Worm (Caenorhabditis elegans) whole organism, midembryonic: Measurements from ENCODE around the gene ZK177.2.
"Not testable (repeated sequence)": the region's sequence is repeated elsewhere in the genome, so short reads cannot be mapped to it uniquely, and the experiment has no call there.

Experiments
- T22C8.4 ChIP-seq: fragments of 200-800 bp; sonication (Bioruptor generic); IDR thresholded peaks from 2 replicates; pipeline ENCODE4 v1.3.6; 2022; ENCODE audit warnings: missing genetic modification characterization, missing compliant biosample characterization
- cog-1 ChIP-seq: sonication (generic microtip); optimal IDR thresholded peaks from 2 replicates; lab custom pipeline; 2016; ENCODE audit warnings: missing genetic modification characterization, missing compliant biosample characterization
- flt-1 ChIP-seq: fragments of 200-800 bp; sonication (Bioruptor generic); IDR thresholded peaks from 2 replicates; pipeline ENCODE4 v1.3.6; 2022; ENCODE audit warnings: missing genetic modification characterization, missing compliant biosample characterization
- klf-2 ChIP-seq: fragments of 200-800 bp; sonication (Bioruptor generic); conservative IDR thresholded peaks from 2 replicates; pipeline ENCODE4 v1.3.6; 2022; ENCODE audit warnings: missing genetic modification reagents, missing genetic modification characterization, missing compliant biosample characterization
- med-1 ChIP-seq: sonication (generic microtip); optimal IDR thresholded peaks from 2 replicates; lab custom pipeline; 2017; ENCODE audit warnings: missing genetic modification characterization, mild to moderate bottlenecking, missing compliant biosample characterization, antibody characterized with exemption, missing genetic modification reagents; ENCODE audit not compliant: insufficient read depth
- ref-1 ChIP-seq: fragments of 200-800 bp; sonication (Bioruptor generic); conservative IDR thresholded peaks from 2 replicates; pipeline ENCODE4 v1.3.6; 2022; ENCODE audit warnings: missing genetic modification reagents, missing genetic modification characterization, missing compliant biosample characterization
- tab-1 ChIP-seq: fragments of 200-800 bp; sonication (Bioruptor generic); IDR thresholded peaks from 2 replicates; pipeline ENCODE4 v1.3.6; 2022; ENCODE audit warnings: missing genetic modification characterization, missing compliant biosample characterization
- ztf-23 ChIP-seq: fragments of 200-800 bp; sonication (Bioruptor generic); IDR thresholded peaks from 2 replicates; pipeline ENCODE4 v1.3.6; 2022; ENCODE audit warnings: missing genetic modification reagents, missing genetic modification characterization, missing compliant biosample characterization
- ztf-29 ChIP-seq: fragments of 200-800 bp; sonication (Bioruptor generic); IDR thresholded peaks from 2 replicates; pipeline ENCODE4 v1.3.6; 2022; ENCODE audit warnings: missing genetic modification reagents, missing genetic modification characterization, missing compliant biosample characterization

The ZK177.2 gene

ce11 chrII:5540113-5540512, 21.1 kb downstream of the ZK177.2 start, which contains the start of gene hlh-27:
Gene hlh-27 (minus strand): TSS chrII:5540213.
- TF ChIP-seq ztf-23 (GFP tag; lab: Robert Waterston, UW); klf-2 (GFP tag; lab: Robert Waterston, UW); cog-1: not testable (repeated sequence)

DNA sequence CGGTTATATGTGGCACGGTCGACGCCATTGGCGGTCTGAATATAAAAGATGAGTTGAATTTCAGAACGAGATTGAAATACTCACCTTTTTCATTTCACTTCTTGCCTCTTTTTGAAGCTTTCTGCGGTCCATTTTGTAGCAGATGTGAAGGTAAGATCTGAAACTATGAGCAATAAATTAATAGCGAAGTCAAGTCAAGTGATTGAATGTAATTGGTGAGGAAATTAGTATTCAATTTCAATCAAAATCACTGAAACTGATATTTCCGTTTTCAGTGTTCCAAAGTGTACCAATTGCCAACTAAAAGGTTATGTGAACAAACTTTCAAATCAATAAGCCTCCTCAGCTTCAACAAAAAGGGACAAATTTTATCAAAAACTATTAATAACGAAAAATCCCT, 22.7 kb downstream of the ZK177.2 start, which contains the start of gene C17C3.24:
Gene C17C3.24, minus strand, starts transcription at position 101 of the 400 bp plus-strand sequence.
- TF ChIP-seq ztf-29 (GFP tag; lab: Robert Waterston, UW) (no peak), tab-1 (GFP tag; lab: Robert Waterston, UW) (no peak), T22C8.4 (no peak), ref-1 (GFP tag; lab: Robert Waterston, UW) (no peak), cog-1 (no peak), klf-2 (GFP tag; lab: Robert Waterston, UW) (no peak), flt-1 (GFP tag; lab: Robert Waterston, UW) (no peak), ztf-23 (GFP tag; lab: Robert Waterston, UW) (no peak), med-1 (GFP tag; lab: Kevin White, UChicago) (no peak)

DNA sequence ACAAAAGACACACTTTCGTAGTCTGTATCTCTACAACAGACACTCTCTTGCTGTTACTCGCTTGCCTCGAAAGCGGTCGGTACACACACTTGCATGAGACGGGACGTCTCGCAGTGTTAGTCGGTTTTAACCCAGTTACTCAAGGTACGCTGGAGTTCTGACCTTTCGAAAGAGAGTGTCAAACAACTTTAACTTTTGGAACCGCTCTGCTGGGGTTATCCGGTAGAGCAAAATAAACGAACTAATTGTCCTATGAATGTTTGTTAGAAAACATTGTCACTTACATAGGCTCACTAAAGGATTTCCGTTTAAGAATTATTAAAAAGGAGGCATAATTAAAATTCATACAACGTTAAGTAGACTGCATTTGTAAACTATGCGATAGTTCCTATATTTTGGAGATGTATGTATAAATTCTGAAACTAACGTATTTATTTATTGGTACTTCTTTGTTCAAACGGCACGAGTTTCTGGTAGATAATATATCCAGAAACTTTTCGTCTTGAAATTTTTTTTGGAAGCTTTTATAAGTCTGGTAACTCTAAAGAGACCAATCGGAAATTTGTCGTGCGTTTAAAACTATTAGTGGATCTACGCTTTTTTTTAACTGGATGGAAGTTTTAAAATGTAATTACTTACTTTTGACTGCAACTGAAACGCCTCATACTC, 24.6 kb downstream of the ZK177.2 start:
- peak; percentile 53; the same call in 1 of the 2 replicates for TF ChIP-seq ref-1 (GFP tag; lab: Robert Waterston, UW)
- peak; percentile 64 for TF ChIP-seq T22C8.4
- no peak; the same call in none of the 2 replicates for TF ChIP-seq klf-2 (GFP tag; lab: Robert Waterston, UW)
- TF ChIP-seq flt-1 (GFP tag; lab: Robert Waterston, UW): peak; percentile 93
- peak; percentile 95 for TF ChIP-seq cog-1
- peak; percentile 84 for TF ChIP-seq ztf-23 (GFP tag; lab: Robert Waterston, UW)
- TF ChIP-seq med-1 (GFP tag; lab: Kevin White, UChicago): peak; percentile 60
- TF ChIP-seq tab-1 (GFP tag; lab: Robert Waterston, UW): peak; percentile 82
- 0 out of 2 replicates have a peak, but pooled peaks have one; percentile 40 for TF ChIP-seq ztf-29 (GFP tag; lab: Robert Waterston, UW)

- no peak for TF ChIP-seq klf-2 (GFP tag; lab: Robert Waterston, UW)
- no peak for TF ChIP-seq cog-1
- no peak for TF ChIP-seq ztf-29 (GFP tag; lab: Robert Waterston, UW)
- no peak for TF ChIP-seq med-1 (GFP tag; lab: Kevin White, UChicago)
- no peak for TF ChIP-seq tab-1 (GFP tag; lab: Robert Waterston, UW)
- TF ChIP-seq ref-1 (GFP tag; lab: Robert Waterston, UW): no peak
- no peak for TF ChIP-seq ztf-23 (GFP tag; lab: Robert Waterston, UW)
- TF ChIP-seq flt-1 (GFP tag; lab: Robert Waterston, UW): no peak
- TF ChIP-seq T22C8.4: no peak
Measured at ce11 chrII:5544145-5544515, 25.1 kb downstream of the ZK177.2 start.

ce11 chrII:5544764-5545163, 25.8 kb downstream of the ZK177.2 start, which contains the start of gene ins-13:
Gene ins-13 (minus strand): TSS chrII:5544864.
- TF ChIP-seq cog-1 (no peak), med-1 (GFP tag; lab: Kevin White, UChicago) (no peak), ztf-29 (GFP tag; lab: Robert Waterston, UW) (no peak)

- TF ChIP-seq ztf-29 (GFP tag; lab: Robert Waterston, UW): no peak
- TF ChIP-seq flt-1 (GFP tag; lab: Robert Waterston, UW): no peak
- no peak for TF ChIP-seq med-1 (GFP tag; lab: Kevin White, UChicago)
- no peak for TF ChIP-seq ref-1 (GFP tag; lab: Robert Waterston, UW)
- TF ChIP-seq cog-1: no peak
- no peak for TF ChIP-seq ztf-23 (GFP tag; lab: Robert Waterston, UW)
- no peak for TF ChIP-seq klf-2 (GFP tag; lab: Robert Waterston, UW)
- TF ChIP-seq tab-1 (GFP tag; lab: Robert Waterston, UW): no peak
- no peak for TF ChIP-seq T22C8.4
Measured at ce11 chrII:5547442-5547894, 28.5 kb downstream of the ZK177.2 start, which contains the start of gene acdh-2. Gene acdh-2 (minus strand): TSS chrII:5547492.

DNA sequence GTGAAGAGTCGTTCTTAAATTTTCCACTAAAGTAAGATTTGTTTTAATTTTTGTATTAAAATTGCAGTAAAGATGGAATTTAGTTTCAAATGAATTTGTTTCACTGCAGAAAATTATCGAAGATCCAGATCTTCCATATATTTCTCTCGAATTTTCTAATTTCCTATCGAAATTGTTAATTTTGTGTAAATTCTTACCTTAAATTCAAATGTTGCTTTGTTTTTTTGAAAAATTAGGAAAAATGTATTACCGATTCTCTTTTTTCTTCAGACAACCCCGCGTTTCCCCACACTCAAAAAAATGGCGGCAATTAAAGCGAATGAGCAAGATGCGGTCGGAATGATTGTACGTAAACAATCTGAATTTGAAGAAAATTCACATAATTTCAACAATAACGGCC, 30.7 kb downstream of the ZK177.2 start, which contains the start of gene C17C3.6:
Gene C17C3.6, plus strand, starts transcription at position 301 of the 400 bp plus-strand sequence.
- TF ChIP-seq cog-1 (no peak), med-1 (GFP tag; lab: Kevin White, UChicago) (no peak), T22C8.4 (no peak), ref-1 (GFP tag; lab: Robert Waterston, UW) (no peak), tab-1 (GFP tag; lab: Robert Waterston, UW) (no peak), ztf-23 (GFP tag; lab: Robert Waterston, UW) (no peak)

DNA sequence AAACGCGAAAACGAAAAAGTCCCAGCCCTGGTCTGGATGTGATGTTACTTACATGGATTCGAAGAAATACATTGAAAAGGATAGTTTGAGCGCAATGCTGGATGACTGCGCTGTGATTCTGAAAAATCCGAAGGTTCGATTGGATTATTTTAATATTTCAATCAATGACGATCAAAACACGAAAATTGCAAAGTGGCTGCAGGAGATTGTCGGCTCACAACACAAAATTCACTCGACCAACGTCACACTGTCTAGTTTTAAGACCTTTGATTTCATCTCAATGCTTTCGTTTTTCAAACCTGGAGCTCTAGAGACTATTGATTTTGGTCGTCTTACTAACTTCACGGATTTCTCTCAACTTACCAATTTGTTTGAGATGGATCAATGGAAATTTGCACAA, 32.5 kb downstream of the ZK177.2 start, which contains the start of gene C17C3.5:
Gene C17C3.5, plus strand, starts transcription at position 301 of the 400 bp plus-strand sequence.
- TF ChIP-seq T22C8.4: no peak
- no peak for TF ChIP-seq klf-2 (GFP tag; lab: Robert Waterston, UW)

ce11 chrII:5553531-5553930, 34.5 kb downstream of the ZK177.2 start:
- TF ChIP-seq ref-1 (GFP tag; lab: Robert Waterston, UW) (no peak), klf-2 (GFP tag; lab: Robert Waterston, UW) (no peak), flt-1 (GFP tag; lab: Robert Waterston, UW) (no peak), med-1 (GFP tag; lab: Kevin White, UChicago) (no peak), ztf-23 (GFP tag; lab: Robert Waterston, UW) (no peak), T22C8.4 (no peak), tab-1 (GFP tag; lab: Robert Waterston, UW) (no peak), cog-1 (no peak), ztf-29 (GFP tag; lab: Robert Waterston, UW) (no peak)
